Worm (Caenorhabditis elegans): ENCODE data around the gene str-37.
A peak's percentile ranks its signal among the peaks of the same experiment; 100 is the strongest.

The str-37 gene

DNA sequence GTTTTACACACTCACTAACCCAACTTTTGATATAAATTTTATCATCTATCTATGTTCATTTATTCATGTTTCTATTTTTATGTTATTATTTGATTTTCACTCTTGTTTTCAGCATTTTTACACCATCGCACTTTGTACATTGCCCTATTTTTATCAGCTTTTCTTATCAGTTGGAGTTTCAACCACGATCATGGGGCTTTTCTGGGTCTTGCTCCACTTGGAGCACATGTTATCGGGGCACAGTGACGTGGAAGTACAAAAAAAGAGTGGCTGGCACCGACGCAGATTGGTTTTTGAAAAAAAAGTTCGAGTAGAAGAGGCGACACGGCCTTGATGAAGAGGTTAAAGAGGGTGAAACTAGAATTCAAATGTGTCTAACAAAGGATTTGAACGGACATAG, 49.6 kb downstream of the str-37 start (continued):
- TF ChIP-seq mdl-1 (tag; optimal IDR thresholded peaks at IDR 0.05) (peak in 1 of 2 experiments; percentile 26), cey-2 (tag; optimal IDR thresholded peaks at IDR 0.05; ENCODE audit: borderline replicate concordance, insufficient read depth) (peak; percentile 50), dve-1 (tag; optimal IDR thresholded peaks at IDR 0.05; ENCODE audit: insufficient read depth) (peak; percentile 97), hif-1 (tag; optimal IDR thresholded peaks at IDR 0.05) (peak in 1 of 2 experiments; percentile 27), nhr-6 (tag; optimal IDR thresholded peaks at IDR 0.05) (peak; percentile 65), tra-1 (GFP tag; IDR thresholded peaks at IDR 0.05) (0 out of 2 replicates have a peak, but pooled peaks have one; percentile 44), mdt-29 (GFP tag; IDR thresholded peaks at IDR 0.05) (0 out of 2 replicates have a peak, but pooled peaks have one; percentile 10), nhr-102 (tag; optimal IDR thresholded peaks at IDR 0.05) (peak; percentile 52), hlh-30 (tag; optimal IDR thresholded peaks at IDR 0.05; ENCODE audit: insufficient read depth) (peak; percentile 69), daf-16 (GFP tag; optimal IDR thresholded peaks at IDR 0.05) (peak in 1 of 2 experiments; percentile 38), daf-16 (tag; optimal IDR thresholded peaks at IDR 0.05) (peak; percentile 93), mes-2 (tag; optimal IDR thresholded peaks at IDR 0.05; ENCODE audit: poor library complexity, severe bottlenecking) (no peak), T20F7.1 (GFP tag; optimal IDR thresholded peaks at IDR 0.05) (peak; percentile 41)

All from whole organism, L4 larva.